Fruit fly (Drosophila melanogaster): ENCODE results near the gene CG14323.

The CG14323 gene

dm6 chr3R:17617976-17618308 lies 4.0 kb downstream of the CG14323 start:
- TF ChIP-seq bab1 (GFP tag; optimal IDR thresholded peaks at IDR 0.05) (no peak), CG1620 (GFP tag; optimal IDR thresholded peaks at IDR 0.05) (no peak), ovo (GFP tag; optimal IDR thresholded peaks at IDR 0.05) (no peak), tj (GFP tag; optimal IDR thresholded peaks at IDR 0.05) (no peak), pad (GFP tag; optimal IDR thresholded peaks at IDR 0.05) (no peak), CG7101 (tag; optimal IDR thresholded peaks at IDR 0.05) (no peak), CG5204 (GFP tag; optimal IDR thresholded peaks at IDR 0.05) (no peak), Clk (GFP tag; optimal IDR thresholded peaks at IDR 0.05) (no peak), CG11617 (GFP tag; optimal IDR thresholded peaks at IDR 0.05) (no peak), kay (GFP tag; ENCODE audit: borderline replicate concordance) (no peak), toe (GFP tag; optimal IDR thresholded peaks at IDR 0.05) (no peak), Crg-1 (GFP tag; optimal IDR thresholded peaks at IDR 0.05) (no peak), Mnt (GFP tag; optimal IDR thresholded peaks at IDR 0.05) (no peak), cnc (optimal IDR thresholded peaks at IDR 0.05) (no peak)

- TF ChIP-seq CG11617 (GFP tag; optimal IDR thresholded peaks at IDR 0.05): no peak
- peak; percentile 22 for TF ChIP-seq toe (GFP tag; optimal IDR thresholded peaks at IDR 0.05)
- no peak for TF ChIP-seq Mnt (GFP tag; optimal IDR thresholded peaks at IDR 0.05)
- TF ChIP-seq CG5204 (GFP tag; optimal IDR thresholded peaks at IDR 0.05): peak; percentile 49
- peak; percentile 9 for TF ChIP-seq CG12768 (GFP tag; optimal IDR thresholded peaks at IDR 0.05)
- peak; percentile 15 for TF ChIP-seq CG1620 (GFP tag; optimal IDR thresholded peaks at IDR 0.05)
- TF ChIP-seq kay (GFP tag; ENCODE audit: borderline replicate concordance): peak; percentile 55
- peak; percentile 26 for TF ChIP-seq Hr96 (GFP tag; optimal IDR thresholded peaks at IDR 0.05)
- TF ChIP-seq Crg-1 (GFP tag; optimal IDR thresholded peaks at IDR 0.05): peak; percentile 1
- no peak for TF ChIP-seq ovo (GFP tag; optimal IDR thresholded peaks at IDR 0.05)
These were observed 4.6 kb downstream of the CG14323 start for dm6 chr3R:17617121-17617975.

- TF ChIP-seq toe (GFP tag; optimal IDR thresholded peaks at IDR 0.05) (no peak), CG12768 (GFP tag; optimal IDR thresholded peaks at IDR 0.05) (no peak), bab1 (GFP tag; optimal IDR thresholded peaks at IDR 0.05) (peak; percentile 38), ovo (GFP tag; optimal IDR thresholded peaks at IDR 0.05) (no peak), CG1620 (GFP tag; optimal IDR thresholded peaks at IDR 0.05) (no peak)
These were observed 5.4 kb downstream of the CG14323 start for dm6 chr3R:17616541-17616940.

DNA sequence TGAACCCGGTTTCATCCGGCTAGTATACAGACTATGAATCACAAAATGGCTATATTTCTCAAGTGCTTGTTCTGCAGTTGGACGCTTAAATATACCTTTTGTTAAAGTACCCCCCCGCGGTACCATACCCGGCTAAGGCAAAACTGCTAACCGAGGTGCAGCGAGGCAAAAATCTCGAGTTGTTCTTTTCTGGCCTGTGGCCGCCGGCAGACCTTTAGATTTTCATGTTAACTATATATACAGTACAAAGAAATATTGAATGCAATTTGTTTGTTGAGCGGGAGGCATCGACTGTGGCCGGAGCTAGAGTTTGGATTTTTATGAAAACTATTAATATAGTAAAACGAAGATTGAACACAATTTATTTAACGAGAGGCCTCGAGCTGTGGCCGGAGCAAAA lies 6.2 kb downstream of the CG14323 start:
- TF ChIP-seq CG7045 (GFP tag; optimal IDR thresholded peaks at IDR 0.05) (no peak), Mnt (GFP tag; optimal IDR thresholded peaks at IDR 0.05) (no peak), cic (GFP tag; optimal IDR thresholded peaks at IDR 0.05) (no peak), CG12768 (GFP tag; optimal IDR thresholded peaks at IDR 0.05) (peak; percentile 54), kay (GFP tag; ENCODE audit: borderline replicate concordance) (peak; percentile 88), tj (GFP tag; optimal IDR thresholded peaks at IDR 0.05) (no peak), CG5204 (GFP tag; optimal IDR thresholded peaks at IDR 0.05) (no peak), CG7101 (tag; optimal IDR thresholded peaks at IDR 0.05) (no peak), Hr96 (GFP tag; optimal IDR thresholded peaks at IDR 0.05) (no peak), CG11617 (GFP tag; optimal IDR thresholded peaks at IDR 0.05) (no peak), CG1620 (GFP tag; optimal IDR thresholded peaks at IDR 0.05) (no peak), Crg-1 (GFP tag; optimal IDR thresholded peaks at IDR 0.05) (no peak), cnc (optimal IDR thresholded peaks at IDR 0.05) (no peak), CG33017 (tag; optimal IDR thresholded peaks at IDR 0.05) (no peak), pad (GFP tag; optimal IDR thresholded peaks at IDR 0.05) (no peak), ovo (GFP tag; optimal IDR thresholded peaks at IDR 0.05) (no peak), CG14711 (tag; optimal IDR thresholded peaks at IDR 0.05) (no peak)

DNA sequence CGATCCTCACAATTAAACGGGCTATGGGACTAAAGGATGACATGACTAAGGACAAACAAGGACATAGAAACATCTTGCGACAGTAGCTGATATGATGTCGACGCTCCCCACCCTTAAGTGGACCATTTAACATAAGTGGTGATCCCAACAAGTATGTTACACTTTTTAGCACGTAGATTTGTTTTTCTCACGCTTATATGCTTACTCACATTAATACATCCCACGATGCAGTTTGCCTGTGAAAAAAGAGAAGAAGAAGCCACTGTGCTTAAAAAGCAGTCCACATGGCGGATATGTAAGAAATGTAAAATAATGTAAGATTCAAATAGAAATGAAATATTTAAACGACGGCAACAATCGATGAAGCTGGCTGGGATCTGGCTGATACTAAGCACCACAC lies 6.8 kb downstream of the CG14323 start:
- no peak for TF ChIP-seq Hr96 (GFP tag; optimal IDR thresholded peaks at IDR 0.05)
- no peak for TF ChIP-seq tj (GFP tag; optimal IDR thresholded peaks at IDR 0.05)
- TF ChIP-seq pad (GFP tag; optimal IDR thresholded peaks at IDR 0.05): no peak
- TF ChIP-seq Crg-1 (GFP tag; optimal IDR thresholded peaks at IDR 0.05): no peak
- TF ChIP-seq kay (GFP tag; ENCODE audit: borderline replicate concordance): no peak
- TF ChIP-seq cnc (optimal IDR thresholded peaks at IDR 0.05): no peak
- no peak for TF ChIP-seq Mnt (GFP tag; optimal IDR thresholded peaks at IDR 0.05)
- no peak for TF ChIP-seq CG11617 (GFP tag; optimal IDR thresholded peaks at IDR 0.05)
- no peak for TF ChIP-seq CG33017 (tag; optimal IDR thresholded peaks at IDR 0.05)
- no peak for TF ChIP-seq CG5204 (GFP tag; optimal IDR thresholded peaks at IDR 0.05)
- no peak for TF ChIP-seq CG7101 (tag; optimal IDR thresholded peaks at IDR 0.05)
- TF ChIP-seq CG7045 (GFP tag; optimal IDR thresholded peaks at IDR 0.05): no peak
- no peak for TF ChIP-seq Clk (GFP tag; optimal IDR thresholded peaks at IDR 0.05)
- TF ChIP-seq ovo (GFP tag; optimal IDR thresholded peaks at IDR 0.05): no peak
- no peak for TF ChIP-seq toe (GFP tag; optimal IDR thresholded peaks at IDR 0.05)

- TF ChIP-seq CG14711 (tag; optimal IDR thresholded peaks at IDR 0.05): no peak
- TF ChIP-seq bab1 (GFP tag; optimal IDR thresholded peaks at IDR 0.05): no peak
These were observed 8.4 kb downstream of the CG14323 start, which contains the start of gene CG14327 for dm6 chr3R:17613549-17613948. Gene CG14327 (plus strand): TSS chr3R:17613709.

DNA sequence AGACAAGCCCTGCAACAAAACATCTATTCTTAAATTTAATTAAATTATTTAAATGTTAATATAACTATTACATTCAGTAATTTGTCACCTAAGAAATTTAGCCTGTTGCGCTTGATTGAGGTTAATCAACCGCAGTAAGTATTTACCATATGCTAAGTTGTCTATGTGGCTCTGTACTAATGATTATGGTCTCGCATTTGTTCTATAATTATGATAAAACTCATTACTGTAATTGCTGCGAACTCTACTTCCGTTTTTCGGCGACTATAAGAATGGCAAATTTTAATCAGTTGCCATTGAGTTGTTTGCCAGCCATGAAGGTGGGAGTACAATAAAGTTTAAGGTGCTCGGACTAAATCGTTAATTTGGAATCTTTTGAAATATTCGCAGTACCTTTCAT lies 9.3 kb downstream of the CG14323 start, which contains the start of gene CG34281:
CG34281 (plus strand) TSS at position 301 of the 400 bp plus-strand sequence.
- no peak for TF ChIP-seq CG1620 (GFP tag; optimal IDR thresholded peaks at IDR 0.05)
- no peak for TF ChIP-seq Clk (GFP tag; optimal IDR thresholded peaks at IDR 0.05)
- TF ChIP-seq CG12768 (GFP tag; optimal IDR thresholded peaks at IDR 0.05): no peak
- TF ChIP-seq Mnt (GFP tag; optimal IDR thresholded peaks at IDR 0.05): no peak
- no peak for TF ChIP-seq CG5204 (GFP tag; optimal IDR thresholded peaks at IDR 0.05)
- TF ChIP-seq tj (GFP tag; optimal IDR thresholded peaks at IDR 0.05): no peak
- TF ChIP-seq toe (GFP tag; optimal IDR thresholded peaks at IDR 0.05): no peak
- TF ChIP-seq kay (GFP tag; ENCODE audit: borderline replicate concordance): no peak
- TF ChIP-seq cnc (optimal IDR thresholded peaks at IDR 0.05): no peak
- TF ChIP-seq Crg-1 (GFP tag; optimal IDR thresholded peaks at IDR 0.05): no peak
- no peak for TF ChIP-seq CG11617 (GFP tag; optimal IDR thresholded peaks at IDR 0.05)
- no peak for TF ChIP-seq CG33017 (tag; optimal IDR thresholded peaks at IDR 0.05)
- no peak for TF ChIP-seq CG7045 (GFP tag; optimal IDR thresholded peaks at IDR 0.05)
- no peak for TF ChIP-seq ovo (GFP tag; optimal IDR thresholded peaks at IDR 0.05)
- no peak for TF ChIP-seq cic (GFP tag; optimal IDR thresholded peaks at IDR 0.05)
- no peak for TF ChIP-seq pad (GFP tag; optimal IDR thresholded peaks at IDR 0.05)

Measured in whole organism, adult.